Fruit fly (Drosophila melanogaster): ENCODE results near the gene Hex-A.

The Hex-A gene

DNA sequence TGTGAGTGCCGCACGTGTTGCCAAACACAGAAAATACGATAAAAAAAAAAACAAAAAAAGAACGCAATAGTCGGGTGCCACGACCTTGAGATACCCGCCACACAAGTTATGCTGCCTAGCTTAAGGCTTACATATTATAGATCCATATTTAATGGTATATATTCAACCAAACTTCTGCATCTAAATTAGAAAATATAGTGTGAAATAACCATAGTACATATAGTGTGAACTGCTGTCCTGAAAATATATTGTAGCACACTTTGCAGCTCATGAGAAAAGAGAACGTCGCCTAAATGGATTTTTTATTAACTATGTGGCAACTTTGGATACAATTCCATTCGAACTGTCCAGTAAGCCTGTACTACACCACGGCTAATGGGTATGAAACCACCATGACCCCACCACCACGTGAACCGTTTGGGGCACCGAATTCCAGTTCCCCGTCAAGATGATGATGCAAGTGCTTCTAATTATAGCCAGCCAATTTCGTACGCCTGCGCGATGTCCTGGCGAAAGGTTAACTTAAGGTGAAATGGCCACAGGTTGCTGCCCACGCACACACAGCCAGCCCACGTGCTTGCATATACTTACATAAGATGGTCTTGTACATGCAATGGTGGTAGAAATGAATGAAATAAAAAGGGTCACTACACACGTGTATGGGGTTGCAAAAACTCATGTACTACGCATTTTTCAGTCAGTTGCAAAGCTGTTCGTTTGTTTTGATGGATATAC is 14.8 kb downstream of the Hex-A start (continued):
- TF ChIP-seq CG7271 (tag; optimal IDR thresholded peaks at IDR 0.05) = no peak
- TF ChIP-seq CHES-1-like (GFP tag; optimal IDR thresholded peaks at IDR 0.05) = peak; percentile 71
- TF ChIP-seq sob (GFP tag; IDR thresholded peaks at IDR 0.05) = peak; percentile 44
- peak; percentile 81 for TF ChIP-seq bcd (GFP tag; optimal IDR thresholded peaks at IDR 0.05)
- TF ChIP-seq ERR (GFP tag; optimal IDR thresholded peaks at IDR 0.05) = no peak
- peak; percentile 44 for TF ChIP-seq Bdp1 (GFP tag; optimal IDR thresholded peaks at IDR 0.05)
- TF ChIP-seq cato (GFP tag; optimal IDR thresholded peaks at IDR 0.05; ENCODE audit: borderline replicate concordance) = peak; percentile 64
- TF ChIP-seq CG15073 (GFP tag; optimal IDR thresholded peaks at IDR 0.05) = no peak
- TF ChIP-seq stc (GFP tag; IDR thresholded peaks at IDR 0.05) = peak; percentile 70
- peak in 1 of 3 experiments; percentile 53 for TF ChIP-seq lola (GFP tag; optimal IDR thresholded peaks at IDR 0.05)
- peak; percentile 66 for TF ChIP-seq CG8089 (GFP tag; optimal IDR thresholded peaks at IDR 0.05)
- no peak for TF ChIP-seq CG5953 (GFP tag; IDR thresholded peaks at IDR 0.05)
- TF ChIP-seq CG14667 (GFP tag; IDR thresholded peaks at IDR 0.05) = 0 out of 2 replicates have a peak, but pooled peaks have one; percentile 40
- TF ChIP-seq Xrp1 (GFP tag; IDR thresholded peaks at IDR 0.05) = peak; percentile 76
- peak; percentile 40 for TF ChIP-seq maf-S (GFP tag; optimal IDR thresholded peaks at IDR 0.05)
- TF ChIP-seq CG10209 (GFP tag; optimal IDR thresholded peaks at IDR 0.05) = peak; percentile 79
- TF ChIP-seq caup (GFP tag; optimal IDR thresholded peaks at IDR 0.05; ENCODE audit: severe bottlenecking) = peak; percentile 76
- TF ChIP-seq CG8944 (GFP tag; optimal IDR thresholded peaks at IDR 0.05) = peak; percentile 49
- TF ChIP-seq Mad (GFP tag; optimal IDR thresholded peaks at IDR 0.05) = peak; percentile 51
- TF ChIP-seq usp (GFP tag; optimal IDR thresholded peaks at IDR 0.05) = no peak
- peak; percentile 67 for TF ChIP-seq Hr3 (GFP tag; optimal IDR thresholded peaks at IDR 0.05)
- peak; percentile 67 for TF ChIP-seq repo (GFP tag; optimal IDR thresholded peaks at IDR 0.05)
- peak; percentile 89 for TF ChIP-seq sqz (GFP tag; optimal IDR thresholded peaks at IDR 0.05)
- TF ChIP-seq gsb (GFP tag; IDR thresholded peaks at IDR 0.05) = no peak
- peak; percentile 76 for TF ChIP-seq CG8924 (tag; optimal IDR thresholded peaks at IDR 0.05)
- TF ChIP-seq CG4854 (GFP tag; optimal IDR thresholded peaks at IDR 0.05) = peak; percentile 49
- TF ChIP-seq CG18476 (GFP tag; optimal IDR thresholded peaks at IDR 0.05) = peak; percentile 66
- TF ChIP-seq CG15601 (tag; optimal IDR thresholded peaks at IDR 0.05) = peak; percentile 50
- no peak for TF ChIP-seq eve (GFP tag; optimal IDR thresholded peaks at IDR 0.05)
- peak; percentile 35 for TF ChIP-seq CG12236 (GFP tag; optimal IDR thresholded peaks at IDR 0.05)
- TF ChIP-seq crol (GFP tag; IDR thresholded peaks at IDR 0.05) = no peak
- no peak for TF ChIP-seq CG2129 (GFP tag; IDR thresholded peaks at IDR 0.05; ENCODE audit: partially characterized antibody)
- peak; percentile 77; the same call in 2 of the 3 replicates for TF ChIP-seq CG34422 (GFP tag; IDR thresholded peaks at IDR 0.05)
- TF ChIP-seq bigmax (GFP tag; optimal IDR thresholded peaks at IDR 0.05) = no peak
- TF ChIP-seq Bgb (GFP tag; IDR thresholded peaks at IDR 0.05; ENCODE audit: partially characterized antibody) = no peak
- TF ChIP-seq CG12659 (GFP tag; optimal IDR thresholded peaks at IDR 0.05) = peak; percentile 82
- peak; percentile 77 for TF ChIP-seq vvl (GFP tag; IDR thresholded peaks at IDR 0.05)
- TF ChIP-seq Ets97D (GFP tag; optimal IDR thresholded peaks at IDR 0.05) = peak; percentile 54
- no peak for TF ChIP-seq Dp (GFP tag; optimal IDR thresholded peaks at IDR 0.05)
- TF ChIP-seq CG17359 (tag; optimal IDR thresholded peaks at IDR 0.05) = peak; percentile 76
- TF ChIP-seq CG12104 (GFP tag; optimal IDR thresholded peaks at IDR 0.05) = peak; percentile 64
- no peak for TF ChIP-seq btn (GFP tag; optimal IDR thresholded peaks at IDR 0.05)
- TF ChIP-seq her (GFP tag; optimal IDR thresholded peaks at IDR 0.05) = peak; percentile 16
- no peak for TF ChIP-seq BEAF-32 (GFP tag; optimal IDR thresholded peaks at IDR 0.05)
- TF ChIP-seq CG13424 (tag; optimal IDR thresholded peaks at IDR 0.05) = peak; percentile 82
- TF ChIP-seq Fer1 (GFP tag; optimal IDR thresholded peaks at IDR 0.05) = peak; percentile 86
- TF ChIP-seq E2f2 (GFP tag; IDR thresholded peaks at IDR 0.05) = peak; percentile 44; the same call in 1 of the 2 replicates
- TF ChIP-seq CG11093 (GFP tag; IDR thresholded peaks at IDR 0.05) = peak; percentile 71
- TF ChIP-seq Atf-2 (GFP tag; optimal IDR thresholded peaks at IDR 0.05) = peak; percentile 62

Measured in whole organism, embryonic.